Fruit fly (Drosophila melanogaster) whole organism, embryonic: ENCODE results near the gene brm.
A peak's percentile ranks its signal among the peaks of the same experiment; 100 is the strongest.

Experiments
- Antp ChIP-seq: fragments of 200-800 bp; sonication (Bioruptor generic); optimal IDR thresholded peaks from 3 replicates; lab custom pipeline; 2016; ENCODE audit warnings: missing biosample characterization, missing genetic modification characterization
- CG10267 ChIP-seq: fragments of 200-800 bp; sonication (Bioruptor generic); optimal IDR thresholded peaks from 2 replicates; lab custom pipeline; 2018; ENCODE audit warnings: missing biosample characterization, mild to moderate bottlenecking, missing genetic modification characterization, moderate library complexity
- CG10274 ChIP-seq: fragments of 200-800 bp; sonication (Bioruptor generic); optimal IDR thresholded peaks from 3 replicates; lab custom pipeline; 2017; ENCODE audit warnings: missing biosample characterization, mild to moderate bottlenecking, missing genetic modification characterization
- CG12219 ChIP-seq: fragments of 200-800 bp; sonication (Bioruptor generic); optimal IDR thresholded peaks from 3 replicates; lab custom pipeline; 2018; ENCODE audit warnings: missing biosample characterization, mild to moderate bottlenecking, missing genetic modification characterization
- CG12299 ChIP-seq: fragments of 200-800 bp; sonication (Bioruptor generic); optimal IDR thresholded peaks from 2 replicates; lab custom pipeline; 2018; ENCODE audit warnings: missing biosample characterization, mild to moderate bottlenecking, missing genetic modification characterization
- CG14860 ChIP-seq: fragments of 200-800 bp; sonication (Bioruptor generic); IDR thresholded peaks from 3 replicates; pipeline ENCODE4 v1.3.6; 2022; ENCODE audit warnings: missing biosample characterization, missing genetic modification characterization; ENCODE audit not compliant: partially characterized antibody
- CG15011 ChIP-seq: fragments of 200-800 bp; sonication (Bioruptor generic); optimal IDR thresholded peaks from 3 replicates; lab custom pipeline; 2018; ENCODE audit warnings: missing biosample characterization, mild to moderate bottlenecking, missing genetic modification characterization
- CG15073 ChIP-seq: fragments of 200-800 bp; sonication (Bioruptor generic); optimal IDR thresholded peaks from 2 replicates; lab custom pipeline; 2016; ENCODE audit warnings: missing biosample characterization, missing genetic modification characterization
- CG15514 ChIP-seq: fragments of 200-800 bp; sonication (Bioruptor generic); optimal IDR thresholded peaks from 3 replicates; lab custom pipeline; 2017; ENCODE audit warnings: missing biosample characterization, missing genetic modification characterization, mild to moderate bottlenecking, moderate library complexity, missing genetic modification reagents
- CG1603 ChIP-seq: fragments of 200-800 bp; sonication (Bioruptor generic); optimal IDR thresholded peaks from 2 replicates; lab custom pipeline; 2019; ENCODE audit warnings: missing biosample characterization, mild to moderate bottlenecking, missing genetic modification characterization, moderate library complexity
- CG16779 ChIP-seq: fragments of 200-800 bp; sonication (Bioruptor generic); IDR thresholded peaks from 2 replicates; pipeline ENCODE4 v1.3.6; 2022; ENCODE audit warnings: missing biosample characterization, missing genetic modification characterization
- CG17186 ChIP-seq: fragments of 200-800 bp; sonication (Bioruptor generic); optimal IDR thresholded peaks from 3 replicates; lab custom pipeline; 2017; ENCODE audit warnings: missing biosample characterization, missing genetic modification reagents, missing genetic modification characterization
- CG17912 ChIP-seq: fragments of 200-800 bp; sonication (Bioruptor generic); optimal IDR thresholded peaks from 2 replicates; lab custom pipeline; 2018; ENCODE audit warnings: missing biosample characterization, mild to moderate bottlenecking, missing genetic modification characterization
- CG2889 ChIP-seq: fragments of 200-800 bp; sonication (Bioruptor generic); IDR thresholded peaks from 3 replicates; pipeline ENCODE4 v1.3.6; 2022; ENCODE audit warnings: missing biosample characterization, missing genetic modification characterization
- CG30403 ChIP-seq: fragments of 200-800 bp; sonication (Bioruptor generic); optimal IDR thresholded peaks from 3 replicates; lab custom pipeline; 2016; ENCODE audit warnings: missing biosample characterization, missing genetic modification characterization
- CG32767 ChIP-seq: fragments of 200-800 bp; sonication (Bioruptor generic); IDR thresholded peaks from 2 replicates; pipeline ENCODE4 v1.3.6; 2022; ENCODE audit warnings: missing biosample characterization, missing genetic modification characterization
- CG43689 ChIP-seq: fragments of 200-800 bp; sonication (Bioruptor generic); IDR thresholded peaks from 2 replicates; pipeline ENCODE4 v1.3.6; 2022; ENCODE audit warnings: missing biosample characterization, missing genetic modification characterization
- CG4424 ChIP-seq: fragments of 200-800 bp; sonication (Bioruptor generic); optimal IDR thresholded peaks from 3 replicates; lab custom pipeline; 2016; ENCODE audit warnings: missing biosample characterization, missing genetic modification characterization
- CG4820 ChIP-seq: fragments of 200-800 bp; sonication (Bioruptor generic); optimal IDR thresholded peaks from 3 replicates; lab custom pipeline; 2016; ENCODE audit warnings: missing biosample characterization, missing genetic modification characterization
- CG4854 ChIP-seq: fragments of 200-800 bp; sonication (Bioruptor generic); optimal IDR thresholded peaks from 2 replicates; lab custom pipeline; 2016; ENCODE audit warnings: missing biosample characterization, missing genetic modification characterization, inconsistent platforms
- CG7271 ChIP-seq: fragments of 200-800 bp; sonication (Bioruptor generic); optimal IDR thresholded peaks from 2 replicates; lab custom pipeline; 2018; ENCODE audit warnings: missing biosample characterization, mild to moderate bottlenecking, missing genetic modification characterization, moderate library complexity
- CG7963 ChIP-seq: fragments of 200-800 bp; sonication (Bioruptor generic); IDR thresholded peaks from 3 replicates; pipeline ENCODE4 v1.3.6; 2022; ENCODE audit warnings: missing biosample characterization, missing genetic modification characterization; ENCODE audit not compliant: partially characterized antibody
- CG8765 ChIP-seq: fragments of 200-800 bp; sonication (Bioruptor generic); IDR thresholded peaks from 2 replicates; pipeline ENCODE4 v1.3.6; 2022; ENCODE audit warnings: missing biosample characterization, missing genetic modification characterization
- D19B ChIP-seq: fragments of 200-800 bp; sonication (Bioruptor generic); optimal IDR thresholded peaks from 2 replicates; lab custom pipeline; 2017; ENCODE audit warnings: missing biosample characterization, mild to moderate bottlenecking, missing genetic modification characterization
- Ets65A ChIP-seq: fragments of 200-800 bp; sonication (Bioruptor generic); peaks from one replicate; lab custom pipeline; 2016; ENCODE audit warnings: missing biosample characterization, missing genetic modification characterization
- Gsc ChIP-seq: fragments of 200-800 bp; sonication (Bioruptor generic); IDR thresholded peaks from 2 replicates; pipeline ENCODE4 v1.3.6; 2022; ENCODE audit warnings: missing biosample characterization, missing genetic modification characterization
- Hmr ChIP-seq: fragments of 200-800 bp; sonication (Bioruptor generic); optimal IDR thresholded peaks from 3 replicates; lab custom pipeline; 2017; ENCODE audit warnings: mild to moderate bottlenecking, missing biosample characterization, missing genetic modification reagents, missing genetic modification characterization
- Hr78 ChIP-seq, 2 experiments: fragments of 200-800 bp in 1 of 2; fragments of >200 bp in 1 of 2; sonication (Bioruptor generic) in 1 of 2; optimal IDR thresholded peaks; 2 replicates each; lab custom pipeline; 2017 to 2019; ENCODE audit warnings: missing biosample characterization in 2 of 2, missing genetic modification characterization in 2 of 2, mild to moderate bottlenecking in 1 of 2, moderate library complexity in 1 of 2
- Lpt ChIP-seq: fragments of >200 bp; optimal IDR thresholded peaks from 2 replicates; lab custom pipeline; 2018; ENCODE audit warnings: missing biosample characterization, missing genetic modification characterization
- PHDP ChIP-seq: fragments of 200-800 bp; sonication (Bioruptor generic); optimal IDR thresholded peaks from 3 replicates; lab custom pipeline; 2018; ENCODE audit warnings: missing biosample characterization, mild to moderate bottlenecking, missing genetic modification characterization, moderate library complexity
- Sox100B ChIP-seq: fragments of 200-800 bp; sonication (Bioruptor generic); optimal IDR thresholded peaks from 3 replicates; lab custom pipeline; 2018; ENCODE audit warnings: missing biosample characterization, mild to moderate bottlenecking, missing genetic modification characterization
- Xrp1 ChIP-seq: fragments of 200-800 bp; sonication (Bioruptor generic); IDR thresholded peaks from 2 replicates; pipeline ENCODE4 v1.3.6; 2022; ENCODE audit warnings: missing biosample characterization, missing genetic modification characterization
- ara ChIP-seq: fragments of 200-800 bp; sonication (Bioruptor generic); IDR thresholded peaks from 2 replicates; pipeline ENCODE4 v1.3.6; 2022; ENCODE audit warnings: missing biosample characterization, missing genetic modification characterization
- esg ChIP-seq: fragments of 200-800 bp; sonication (Bioruptor generic); conservative IDR thresholded peaks from 2 replicates; pipeline ENCODE4 v1.3.6; 2022; ENCODE audit warnings: missing biosample characterization, missing genetic modification characterization
- fd64A ChIP-seq: fragments of 200-800 bp; sonication (Bioruptor generic); optimal IDR thresholded peaks from 3 replicates; lab custom pipeline; 2018; ENCODE audit warnings: missing biosample characterization, mild to moderate bottlenecking, missing genetic modification characterization
- grn ChIP-seq: fragments of 200-800 bp; sonication (Bioruptor generic); optimal IDR thresholded peaks from 3 replicates; lab custom pipeline; 2017; ENCODE audit warnings: missing biosample characterization, missing genetic modification characterization
- ham ChIP-seq: fragments of 200-800 bp; sonication (Bioruptor generic); IDR thresholded peaks from 2 replicates; pipeline ENCODE4 v1.3.6; 2022; ENCODE audit warnings: missing biosample characterization, missing genetic modification characterization
- hb ChIP-seq: fragments of 200-800 bp; sonication (Bioruptor generic); IDR thresholded peaks from 3 replicates; pipeline ENCODE4 v1.3.6; 2022; ENCODE audit warnings: missing biosample characterization, missing genetic modification characterization; ENCODE audit not compliant: partially characterized antibody
- kay ChIP-seq: fragments of 200-800 bp; sonication (Bioruptor generic); optimal IDR thresholded peaks from 2 replicates; lab custom pipeline; 2016; ENCODE audit warnings: missing biosample characterization, missing genetic modification characterization
- repo ChIP-seq: fragments of 200-800 bp; sonication (Bioruptor generic); optimal IDR thresholded peaks from 2 replicates; lab custom pipeline; 2016; ENCODE audit warnings: missing biosample characterization, missing genetic modification characterization
- salm ChIP-seq: fragments of 200-800 bp; sonication (Bioruptor generic); optimal IDR thresholded peaks from 2 replicates; lab custom pipeline; 2018; ENCODE audit warnings: missing biosample characterization, mild to moderate bottlenecking, missing genetic modification characterization
- shn ChIP-seq: fragments of 200-800 bp; sonication (Bioruptor generic); optimal IDR thresholded peaks from 3 replicates; lab custom pipeline; 2016; ENCODE audit warnings: missing biosample characterization, missing genetic modification characterization
- so ChIP-seq: fragments of 200-800 bp; sonication (Bioruptor generic); IDR thresholded peaks from 3 replicates; pipeline ENCODE4 v1.3.6; 2022; ENCODE audit warnings: missing biosample characterization, missing genetic modification characterization
- stwl ChIP-seq: fragments of 200-800 bp; sonication (Bioruptor generic); optimal IDR thresholded peaks from 3 replicates; lab custom pipeline; 2018; ENCODE audit warnings: missing biosample characterization, mild to moderate bottlenecking, missing genetic modification characterization, moderate library complexity
- toy ChIP-seq: fragments of 200-800 bp; sonication (Bioruptor generic); IDR thresholded peaks from 2 replicates; pipeline ENCODE4 v1.3.6; 2022; ENCODE audit warnings: missing biosample characterization, missing genetic modification characterization
- tup ChIP-seq: fragments of 200-800 bp; sonication (Bioruptor generic); optimal IDR thresholded peaks from 2 replicates; lab custom pipeline; 2016; ENCODE audit warnings: missing biosample characterization, mild to moderate bottlenecking, missing genetic modification characterization, moderate library complexity
- twi ChIP-seq: fragments of 200-800 bp; optimal IDR thresholded peaks from 2 replicates; lab custom pipeline; 2019; ENCODE audit warnings: missing biosample characterization, mild to moderate bottlenecking, missing genetic modification characterization, moderate library complexity
- zen ChIP-seq: fragments of 200-800 bp; sonication (Bioruptor generic); optimal IDR thresholded peaks from 3 replicates; lab custom pipeline; 2018; ENCODE audit warnings: missing biosample characterization, mild to moderate bottlenecking, missing genetic modification characterization, moderate library complexity

brm gene

DNA sequence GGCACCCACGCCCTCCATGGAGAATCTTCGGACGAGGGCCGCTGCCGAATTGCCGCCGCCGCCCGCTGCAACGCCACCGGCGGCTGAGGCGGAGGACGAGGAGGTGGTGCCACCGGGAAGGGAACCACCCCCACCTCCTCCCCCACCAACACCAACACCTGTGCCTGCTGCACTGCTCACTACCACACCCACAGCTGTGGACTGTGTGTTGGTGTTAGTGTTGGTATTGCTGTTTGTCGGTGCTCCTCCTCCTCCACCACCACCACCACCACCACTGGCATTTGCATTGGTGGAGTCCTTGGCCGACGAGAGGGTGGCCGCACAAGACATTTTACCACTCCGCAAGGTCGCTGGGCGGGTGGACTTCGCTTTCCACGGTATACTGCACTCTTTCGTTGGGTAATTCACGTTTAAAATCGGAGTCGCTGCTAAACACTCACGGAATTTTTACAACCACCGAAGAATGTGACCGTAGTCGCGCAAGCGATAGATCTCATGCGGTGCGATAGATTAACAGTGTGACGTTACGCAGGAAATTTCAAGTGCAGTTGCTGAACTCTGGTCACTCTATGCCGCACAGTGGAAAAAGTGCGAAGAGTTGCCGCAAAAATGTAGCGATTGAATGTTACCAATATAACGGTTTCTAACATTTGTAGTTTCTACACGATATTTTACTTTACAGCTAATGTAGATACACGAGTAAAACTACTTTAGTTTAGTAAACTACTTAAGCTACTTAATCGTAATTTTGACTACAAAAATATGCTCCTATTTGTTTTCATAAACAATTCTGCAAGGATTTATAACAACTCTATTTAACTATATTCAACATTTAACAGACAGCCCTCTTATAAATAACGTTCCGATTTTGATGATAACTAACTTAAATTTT lies 28.9 kb upstream of the brm start, which contains the start of gene mib1 (continued):
- TF ChIP-seq CG1603 = peak; percentile 91
- peak; percentile 47 for TF ChIP-seq CG12299
- TF ChIP-seq CG2889 (GFP tag; lab: Robert Waterston, UW) = no peak
- peak; percentile 91 for TF ChIP-seq CG17186 (GFP tag; lab: Kevin White, UChicago)
- TF ChIP-seq CG30403 (GFP tag; lab: Kevin White, UChicago) = peak; percentile 5
- 0 out of 2 replicates have a peak, but pooled peaks have one; percentile 20 for TF ChIP-seq CG32767 (GFP tag; lab: Robert Waterston, UW)
- peak; percentile 19 for TF ChIP-seq twi (tag; lab: Kevin White, UChicago)
- TF ChIP-seq CG17912 (GFP tag; lab: Kevin White, UChicago) = no peak
- TF ChIP-seq fd64A (GFP tag; lab: Kevin White, UChicago) = no peak
- TF ChIP-seq CG10274 = no peak
- TF ChIP-seq CG4820 = peak; percentile 5
- no peak for TF ChIP-seq CG4424 (GFP tag; lab: Kevin White, UChicago)
- TF ChIP-seq CG15073 (GFP tag; lab: Kevin White, UChicago) = no peak
- TF ChIP-seq CG4854 (GFP tag; lab: Kevin White, UChicago) = peak; percentile 18
- TF ChIP-seq Lpt (GFP tag; lab: Kevin White, UChicago) = no peak
- peak; percentile 32; the same call in 1 of the 2 replicates for TF ChIP-seq ara (GFP tag; lab: Robert Waterston, UW)
- TF ChIP-seq CG15514 = peak; percentile 71
- no peak for TF ChIP-seq D19B (GFP tag; lab: Kevin White, UChicago)
- TF ChIP-seq PHDP (tag; lab: Kevin White, UChicago) = peak; percentile 40
- TF ChIP-seq hb (GFP tag; lab: Robert Waterston, UW) = peak; percentile 84
- TF ChIP-seq CG15011 (GFP tag; lab: Kevin White, UChicago) = no peak
- TF ChIP-seq CG43689 (GFP tag; lab: Robert Waterston, UW) = no peak
- peak; percentile 71; the same call in 2 of the 3 replicates for TF ChIP-seq CG14860
- no peak for TF ChIP-seq tup
- no peak for TF ChIP-seq Hr78 (GFP tag; optimal IDR thresholded peaks at IDR 0.05; lab: Kevin White, UChicago)
- TF ChIP-seq Gsc (GFP tag; lab: Robert Waterston, UW) = no peak
- TF ChIP-seq ham = 0 out of 2 replicates have a peak, but pooled peaks have one; percentile 7
- TF ChIP-seq toy (GFP tag; lab: Robert Waterston, UW) = no peak
- 0 out of 3 replicates have a peak, but pooled peaks have one; percentile 35 for TF ChIP-seq so (GFP tag; lab: Robert Waterston, UW)
- peak; percentile 91 for TF ChIP-seq Hmr (GFP tag; lab: Kevin White, UChicago)
- TF ChIP-seq grn (GFP tag; lab: Kevin White, UChicago) = no peak
- TF ChIP-seq CG7963 (GFP tag; lab: Robert Waterston, UW) = peak; percentile 80
- no peak for TF ChIP-seq Antp (GFP tag; lab: Kevin White, UChicago)
- TF ChIP-seq CG12219 = no peak
- TF ChIP-seq repo (GFP tag; lab: Kevin White, UChicago) = no peak
- no peak for TF ChIP-seq CG8765
- TF ChIP-seq esg (GFP tag; lab: Robert Waterston, UW) = no peak
- peak; percentile 79 for TF ChIP-seq CG10267 (tag; lab: Kevin White, UChicago)
- no peak for TF ChIP-seq Sox100B (GFP tag; lab: Kevin White, UChicago)
- no peak for TF ChIP-seq CG16779 (GFP tag; lab: Robert Waterston, UW)
- TF ChIP-seq zen (tag; lab: Kevin White, UChicago) = no peak
- TF ChIP-seq salm (tag; lab: Kevin White, UChicago) = no peak
- no peak for TF ChIP-seq CG7271
- TF ChIP-seq kay = no peak
- TF ChIP-seq stwl (tag; lab: Kevin White, UChicago) = peak; percentile 99
- peak; percentile 76 for TF ChIP-seq Ets65A
- TF ChIP-seq shn (GFP tag; lab: Kevin White, UChicago) = peak; percentile 27
- no peak for TF ChIP-seq Xrp1 (GFP tag; lab: Robert Waterston, UW)
